Worm (Caenorhabditis elegans) whole organism, L1 larva: Measurements from ENCODE around the gene exc-5.

Experiments used
- C16A3.4 ChIP-seq: fragments of 150-350 bp; optimal IDR thresholded peaks from 2 replicates; lab custom pipeline; 2014; ENCODE audit warnings: missing biosample characterization, missing genetic modification characterization
- F16B12.6 ChIP-seq: fragments of 150-350 bp; optimal IDR thresholded peaks from 2 replicates; lab custom pipeline; 2014; ENCODE audit warnings: missing biosample characterization, missing genetic modification characterization
- Y116A8C.19 ChIP-seq: sonication (generic microtip); optimal IDR thresholded peaks from 2 replicates; lab custom pipeline; 2016; ENCODE audit warnings: missing compliant biosample characterization, missing genetic modification characterization, borderline replicate concordance
- aha-1 ChIP-seq: fragments of 150-350 bp; optimal IDR thresholded peaks from 2 replicates; lab custom pipeline; 2014; ENCODE audit warnings: missing biosample characterization, missing genetic modification characterization
- dsc-1 ChIP-seq: sonication (generic microtip); optimal IDR thresholded peaks from 2 replicates; lab custom pipeline; 2016; ENCODE audit warnings: mild to moderate bottlenecking, missing genetic modification characterization, missing compliant biosample characterization
- efl-1 ChIP-seq, 4 experiments: fragments of 150-350 bp; optimal IDR thresholded peaks in 3 of 4; peaks in 1 of 4; 1 replicate in 1 of 4; 2 replicates in 3 of 4; lab custom pipeline; 2014; ENCODE audit warnings: missing biosample characterization in 2 of 4, missing genetic modification characterization in 2 of 4, missing genetic modification reagents in 2 of 4
- efl-3 ChIP-seq: fragments of 200-800 bp; sonication (Bioruptor generic); optimal IDR thresholded peaks from 2 replicates; lab custom pipeline; 2018; ENCODE audit warnings: mild to moderate bottlenecking, missing genetic modification characterization, missing compliant biosample characterization
- egl-27 ChIP-seq, 2 experiments: fragments of 150-350 bp in 1 of 2; sonication (generic microtip); optimal IDR thresholded peaks; 3 replicates each; lab custom pipeline; 2017 to 2018; ENCODE audit warnings: missing biosample characterization in 2 of 2, missing genetic modification characterization in 2 of 2, missing genetic modification reagents in 2 of 2
- elt-2 ChIP-seq: sonication (generic microtip); optimal IDR thresholded peaks from 2 replicates; lab custom pipeline; 2016; ENCODE audit warnings: missing genetic modification characterization, mild to moderate bottlenecking, inconsistent platforms, missing compliant biosample characterization, missing genetic modification reagents
- ets-5 ChIP-seq: fragments of 200-800 bp; sonication (Bioruptor generic); IDR thresholded peaks from 2 replicates; pipeline ENCODE4 v1.3.6; 2022; ENCODE audit warnings: missing genetic modification characterization, missing compliant biosample characterization
- grh-1 ChIP-seq: fragments of 200-800 bp; sonication (Bioruptor generic); IDR thresholded peaks from 2 replicates; pipeline ENCODE4 v1.3.6; 2022; ENCODE audit warnings: missing genetic modification reagents, missing genetic modification characterization, missing compliant biosample characterization
- isw-1 ChIP-seq: fragments of 200-800 bp; sonication (Bioruptor generic); IDR thresholded peaks from 2 replicates; pipeline ENCODE4 v1.3.6; 2022; ENCODE audit warnings: missing genetic modification characterization, missing compliant biosample characterization
- lin-14 ChIP-seq: fragments of 200-800 bp; sonication (Bioruptor generic); optimal IDR thresholded peaks from 2 replicates; lab custom pipeline; 2018; ENCODE audit warnings: mild to moderate bottlenecking, missing genetic modification characterization, moderate library complexity, missing compliant biosample characterization
- lir-3 ChIP-seq: sonication (generic microtip); optimal IDR thresholded peaks from 2 replicates; lab custom pipeline; 2016; ENCODE audit warnings: mild to moderate bottlenecking, missing genetic modification characterization, moderate library complexity, missing compliant biosample characterization; ENCODE audit not compliant: poor library complexity
- lsy-2 ChIP-seq, 2 experiments: fragments of 150-350 bp; optimal IDR thresholded peaks; 2 replicates each; lab custom pipeline; 2014; ENCODE audit warnings: missing biosample characterization in 2 of 2, missing genetic modification characterization in 2 of 2
- mab-9 ChIP-seq: fragments of 200-800 bp; sonication (Bioruptor generic); IDR thresholded peaks from 2 replicates; pipeline ENCODE4 v1.3.6; 2022; ENCODE audit warnings: missing genetic modification reagents, missing genetic modification characterization, missing compliant biosample characterization
- mep-1 ChIP-seq: fragments of 150-350 bp; optimal IDR thresholded peaks from 2 replicates; lab custom pipeline; 2014; ENCODE audit warnings: missing biosample characterization, missing genetic modification characterization
- nhr-237 ChIP-seq: fragments of 150-350 bp; optimal IDR thresholded peaks from 2 replicates; lab custom pipeline; 2014; ENCODE audit warnings: missing biosample characterization, missing genetic modification characterization
- nhr-47 ChIP-seq: sonication (generic microtip); optimal IDR thresholded peaks from 2 replicates; lab custom pipeline; 2016; ENCODE audit warnings: mild to moderate bottlenecking, missing genetic modification characterization, moderate library complexity, missing compliant biosample characterization
- nhr-71 ChIP-seq: sonication (generic microtip); optimal IDR thresholded peaks from 2 replicates; lab custom pipeline; 2016; ENCODE audit warnings: mild to moderate bottlenecking, missing genetic modification characterization, moderate library complexity, missing compliant biosample characterization
- nhr-76 ChIP-seq: sonication (generic microtip); optimal IDR thresholded peaks from 2 replicates; lab custom pipeline; 2017; ENCODE audit warnings: missing biosample characterization, missing genetic modification characterization
- nhr-84 ChIP-seq: sonication (generic microtip); optimal IDR thresholded peaks from 2 replicates; lab custom pipeline; 2017; ENCODE audit warnings: missing biosample characterization, missing genetic modification characterization
- pag-3 ChIP-seq: sonication (generic microtip); optimal IDR thresholded peaks from 2 replicates; lab custom pipeline; 2017; ENCODE audit warnings: missing genetic modification characterization, mild to moderate bottlenecking, missing compliant biosample characterization, antibody characterized with exemption, borderline replicate concordance; ENCODE audit not compliant: insufficient read depth
- rnt-1 ChIP-seq: sonication (generic microtip); optimal IDR thresholded peaks from 2 replicates; lab custom pipeline; 2016; ENCODE audit warnings: mild to moderate bottlenecking, missing genetic modification characterization, moderate library complexity, missing compliant biosample characterization
- skn-1 ChIP-seq: fragments of 150-350 bp; optimal IDR thresholded peaks from 2 replicates; lab custom pipeline; 2014; ENCODE audit warnings: missing biosample characterization, missing genetic modification characterization
- snpc-4 ChIP-seq: fragments of 150-350 bp; optimal IDR thresholded peaks from 2 replicates; lab custom pipeline; 2014; ENCODE audit warnings: missing biosample characterization, missing genetic modification characterization
- sup-37 ChIP-seq: fragments of 200-800 bp; sonication (Bioruptor generic); optimal IDR thresholded peaks from 2 replicates; lab custom pipeline; 2018; ENCODE audit warnings: mild to moderate bottlenecking, missing genetic modification characterization, missing compliant biosample characterization
- swsn-7 ChIP-seq: sonication (generic microtip); optimal IDR thresholded peaks from 2 replicates; lab custom pipeline; 2016; ENCODE audit warnings: missing genetic modification characterization, missing compliant biosample characterization
- tbx-2 ChIP-seq: sonication (generic microtip); optimal IDR thresholded peaks from 2 replicates; lab custom pipeline; 2016; ENCODE audit warnings: missing genetic modification characterization, missing compliant biosample characterization
- unc-30 ChIP-seq: sonication (generic microtip); optimal IDR thresholded peaks from 2 replicates; lab custom pipeline; 2017; ENCODE audit warnings: missing biosample characterization, missing genetic modification characterization
- ztf-4 ChIP-seq: fragments of 150-350 bp; optimal IDR thresholded peaks from 2 replicates; lab custom pipeline; 2014; ENCODE audit warnings: missing biosample characterization, missing genetic modification characterization

The exc-5 gene

DNA sequence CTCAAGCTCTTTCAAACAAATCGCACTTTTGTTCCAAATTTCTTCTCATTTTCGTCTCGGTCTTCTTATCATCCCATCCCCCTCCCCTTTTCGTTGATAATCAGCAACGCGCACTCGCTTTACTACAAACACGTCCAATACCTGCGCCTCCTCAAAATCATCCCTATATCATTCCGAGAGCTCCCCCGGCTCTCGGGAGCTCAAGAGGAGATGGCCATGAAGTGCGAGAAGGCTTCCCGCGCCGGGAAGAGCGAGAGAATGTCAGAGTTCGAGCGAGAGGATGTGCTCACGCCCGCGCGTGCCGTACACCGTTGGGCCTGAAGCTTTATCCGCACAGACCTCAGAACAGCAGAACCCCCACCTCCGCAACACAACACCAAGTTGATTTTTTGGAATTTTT is 37.3 kb upstream of the exc-5 start:
- peak; percentile 65 for TF ChIP-seq lin-14 (GFP tag; lab: Kevin White, UChicago)
- TF ChIP-seq lsy-2 (tag; optimal IDR thresholded peaks at IDR 0.05; lab: Kevin White, UChicago), result no peak
- peak; percentile 5 for TF ChIP-seq skn-1 (tag; lab: Kevin White, UChicago)
- TF ChIP-seq rnt-1 (tag; lab: Kevin White, UChicago), result peak; percentile 45
- TF ChIP-seq, all 84 proteins: peak for 3

ce11 chrIV:8848983-8849382 is 35.5 kb upstream of the exc-5 start:
- no peak for TF ChIP-seq rnt-1 (tag; lab: Kevin White, UChicago)
- TF ChIP-seq efl-1 (optimal IDR thresholded peaks at IDR 0.05; lab: Kevin White, UChicago), result no peak
- TF ChIP-seq efl-1 (GFP tag; optimal IDR thresholded peaks at IDR 0.05 in 1 of 2; lab: Kevin White, UChicago), result peak in 1 of 2 experiments; percentile 56
- TF ChIP-seq, all 84 proteins: peak for 1

DNA sequence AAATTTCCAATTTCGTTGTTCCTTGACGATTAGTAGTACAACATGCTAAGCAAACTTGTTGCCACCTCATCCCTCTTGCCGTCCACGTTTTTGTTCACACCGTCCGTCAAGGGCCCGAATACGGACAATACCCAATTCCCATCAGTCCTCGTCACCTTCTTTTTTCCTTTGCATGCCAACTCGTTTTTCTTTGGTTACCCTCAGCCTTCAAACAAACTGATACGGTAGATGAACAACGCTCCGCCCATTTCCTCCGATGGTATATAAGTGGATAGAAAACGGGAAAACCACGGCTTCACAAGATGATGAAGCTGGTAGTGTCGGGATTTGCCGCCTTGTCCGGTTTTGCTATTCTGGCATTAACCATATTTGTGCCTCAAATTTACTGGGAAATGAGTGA is 34.4 kb upstream of the exc-5 start, which contains the start of gene col-118:
Gene col-118, plus strand, starts transcription at position 301 of the 400 bp plus-strand sequence.
- TF ChIP-seq elt-2 (tag; lab: Kevin White, UChicago) (no peak), dsc-1 (tag; lab: Kevin White, UChicago) (no peak), pag-3 (tag; lab: Kevin White, UChicago) (no peak), tbx-2 (tag; lab: Kevin White, UChicago) (no peak), isw-1 (GFP tag; lab: Robert Waterston, UW) (no peak), snpc-4 (tag; lab: Kevin White, UChicago) (no peak), grh-1 (GFP tag; lab: Robert Waterston, UW) (no peak), swsn-7 (tag; lab: Kevin White, UChicago) (no peak), lin-14 (GFP tag; lab: Kevin White, UChicago) (no peak), ztf-4 (no peak), nhr-71 (no peak), egl-27 (tag; optimal IDR thresholded peaks at IDR 0.05; lab: Kevin White, UChicago) (no peak), ets-5 (no peak)
- TF ChIP-seq, all 84 proteins: peak for 0

ce11 chrIV:8845922-8846321 is 32.5 kb upstream of the exc-5 start:
- TF ChIP-seq nhr-71, result no peak
- TF ChIP-seq lir-3 (tag; lab: Kevin White, UChicago), result no peak
- no peak for TF ChIP-seq efl-1 (optimal IDR thresholded peaks at IDR 0.05; lab: Kevin White, UChicago)
- TF ChIP-seq efl-1 (GFP tag; optimal IDR thresholded peaks at IDR 0.05 in 1 of 2; lab: Kevin White, UChicago), result peak in 1 of 2 experiments; percentile 50
- peak; percentile 68 for TF ChIP-seq elt-2 (tag; lab: Kevin White, UChicago)
- TF ChIP-seq sup-37 (GFP tag; lab: Kevin White, UChicago), result no peak
- TF ChIP-seq pag-3 (tag; lab: Kevin White, UChicago), result no peak
- no peak for TF ChIP-seq C16A3.4 (tag; lab: Kevin White, UChicago)
- TF ChIP-seq skn-1 (tag; lab: Kevin White, UChicago), result no peak

DNA sequence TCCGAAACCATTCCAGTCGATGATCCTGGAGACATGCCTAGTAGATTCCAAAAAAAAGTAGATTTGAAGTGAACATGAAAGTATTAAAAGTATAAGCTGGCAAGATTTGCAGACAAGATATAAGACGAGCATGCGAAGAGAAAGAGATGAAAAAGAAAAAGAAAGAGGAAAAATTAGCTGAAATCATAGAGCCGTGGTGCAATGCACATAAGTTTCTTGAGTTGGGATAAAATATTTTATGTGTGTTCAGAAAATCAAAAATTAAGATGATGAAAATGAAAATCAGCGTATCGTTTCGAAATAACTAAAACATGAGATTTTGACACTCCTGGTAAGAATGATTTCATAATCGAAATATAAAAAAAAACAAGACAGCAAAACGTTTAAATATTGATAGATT is 31.0 kb upstream of the exc-5 start, which contains the start of gene T11B7.2:
Gene T11B7.2, minus strand, starts transcription at position 101 of the 400 bp plus-strand sequence.
- peak; percentile 1 for TF ChIP-seq dsc-1 (tag; lab: Kevin White, UChicago)
- TF ChIP-seq nhr-84 (tag; lab: Kevin White, UChicago), result no peak
- TF ChIP-seq efl-1 (optimal IDR thresholded peaks at IDR 0.05; lab: Kevin White, UChicago), result no peak
- TF ChIP-seq efl-1 (GFP tag; optimal IDR thresholded peaks at IDR 0.05 in 1 of 2; lab: Kevin White, UChicago), result peak in 1 of 2 experiments; percentile 11

DNA sequence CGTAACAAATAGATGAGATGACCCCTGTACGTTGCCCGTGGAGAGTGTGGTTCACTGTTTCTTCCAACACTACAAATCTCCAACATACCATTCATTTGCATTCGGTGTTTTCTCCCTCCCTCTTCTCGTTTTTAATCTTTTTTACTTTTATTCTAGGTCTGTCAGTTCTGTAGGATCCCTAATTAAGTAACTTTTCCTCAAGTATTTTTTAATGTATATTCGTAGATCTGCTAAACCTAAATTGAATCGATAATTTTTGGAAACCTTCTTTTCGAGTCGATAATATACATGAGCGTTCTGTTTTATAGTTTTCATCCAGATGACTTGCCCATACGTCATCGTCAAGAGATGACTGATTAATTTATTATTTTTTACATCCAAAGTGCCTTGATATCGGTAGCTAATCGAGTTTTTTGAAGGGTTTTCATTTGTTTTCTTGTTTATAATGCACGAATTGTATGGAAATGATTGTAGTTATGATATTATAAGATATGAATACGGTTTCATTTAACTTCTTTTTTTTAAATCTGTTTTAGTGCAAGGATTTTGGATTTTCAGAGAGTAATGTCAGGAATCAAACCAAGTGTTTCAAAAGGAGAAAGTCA is 26.8 kb upstream of the exc-5 start, which contains the start of the genes T28C6.11 and T11B7.1:
Gene T28C6.11, minus strand, starts transcription at position 101 of the 605 bp plus-strand sequence.
Gene T11B7.1, plus strand, starts transcription at position 555 of the 605 bp plus-strand sequence.
- TF ChIP-seq grh-1 (GFP tag; lab: Robert Waterston, UW) (no peak), efl-1 (optimal IDR thresholded peaks at IDR 0.05; lab: Kevin White, UChicago) (no peak), efl-1 (GFP tag; optimal IDR thresholded peaks at IDR 0.05 in 1 of 2; lab: Kevin White, UChicago) (no peak), snpc-4 (tag; lab: Kevin White, UChicago) (no peak), mab-9 (no peak), swsn-7 (tag; lab: Kevin White, UChicago) (no peak), nhr-47 (tag; lab: Kevin White, UChicago) (no peak), mep-1 (tag; lab: Kevin White, UChicago) (no peak), F16B12.6 (tag; lab: Kevin White, UChicago) (no peak), Y116A8C.19 (tag; lab: Kevin White, UChicago) (no peak), tbx-2 (tag; lab: Kevin White, UChicago) (no peak), nhr-237 (tag; lab: Kevin White, UChicago) (no peak), nhr-76 (tag; lab: Kevin White, UChicago) (no peak), unc-30 (tag; lab: Kevin White, UChicago) (no peak), efl-3 (GFP tag; lab: Kevin White, UChicago) (no peak), ets-5 (no peak), aha-1 (tag; lab: Kevin White, UChicago) (no peak)
